Worm (Caenorhabditis elegans) whole organism, L1 larva: Measurements from ENCODE around the gene lnkn-1.

Source experiments
- C04F5.9 ChIP-seq: sonication (generic microtip); optimal IDR thresholded peaks from 2 replicates; lab custom pipeline; 2016; ENCODE audit warnings: missing genetic modification characterization, missing compliant biosample characterization
- Y116A8C.19 ChIP-seq: sonication (generic microtip); optimal IDR thresholded peaks from 2 replicates; lab custom pipeline; 2016; ENCODE audit warnings: missing compliant biosample characterization, missing genetic modification characterization, borderline replicate concordance
- aha-1 ChIP-seq: fragments of 150-350 bp; optimal IDR thresholded peaks from 2 replicates; lab custom pipeline; 2014; ENCODE audit warnings: missing biosample characterization, missing genetic modification characterization
- aly-2 ChIP-seq: fragments of 150-350 bp; optimal IDR thresholded peaks from 2 replicates; lab custom pipeline; 2014; ENCODE audit warnings: missing biosample characterization, missing genetic modification characterization
- ama-1 ChIP-seq: fragments of 150-350 bp; optimal IDR thresholded peaks from 2 replicates; lab custom pipeline; 2014
- blmp-1 ChIP-seq: fragments of 150-350 bp; optimal IDR thresholded peaks from 2 replicates; lab custom pipeline; 2014; ENCODE audit warnings: missing biosample characterization, missing genetic modification characterization
- ceh-63 ChIP-seq: fragments of 200-800 bp; sonication (Bioruptor generic); optimal IDR thresholded peaks from 2 replicates; lab custom pipeline; 2018; ENCODE audit warnings: mild to moderate bottlenecking, missing genetic modification characterization, missing compliant biosample characterization
- ceh-8 ChIP-seq: fragments of 200-800 bp; sonication (Bioruptor generic); optimal IDR thresholded peaks from 2 replicates; lab custom pipeline; 2018; ENCODE audit warnings: mild to moderate bottlenecking, missing genetic modification characterization, moderate library complexity, missing compliant biosample characterization
- ceh-82 ChIP-seq, 3 experiments: fragments of 150-350 bp in 1 of 3; sonication (generic microtip) in 2 of 3; optimal IDR thresholded peaks; 2 replicates each; lab custom pipeline; 2014 to 2017; ENCODE audit warnings: missing biosample characterization in 3 of 3, missing genetic modification characterization in 3 of 3
- ceh-88 ChIP-seq: fragments of 200-800 bp; sonication (Bioruptor generic); IDR thresholded peaks from 2 replicates; pipeline ENCODE4 v1.3.6; 2022; ENCODE audit warnings: missing genetic modification characterization, missing compliant biosample characterization
- efl-1 ChIP-seq, 4 experiments: fragments of 150-350 bp; optimal IDR thresholded peaks in 3 of 4; peaks in 1 of 4; 1 replicate in 1 of 4; 2 replicates in 3 of 4; lab custom pipeline; 2014; ENCODE audit warnings: missing biosample characterization in 2 of 4, missing genetic modification characterization in 2 of 4, missing genetic modification reagents in 2 of 4
- egl-13 ChIP-seq: sonication (generic microtip); optimal IDR thresholded peaks from 2 replicates; lab custom pipeline; 2016; ENCODE audit warnings: missing genotype, missing genetic modification reagents, missing genetic modification characterization, missing compliant biosample characterization
- elt-2 ChIP-seq: sonication (generic microtip); optimal IDR thresholded peaks from 2 replicates; lab custom pipeline; 2016; ENCODE audit warnings: missing genetic modification characterization, mild to moderate bottlenecking, inconsistent platforms, missing compliant biosample characterization, missing genetic modification reagents
- elt-3 ChIP-seq, 6 experiments: fragments of 150-350 bp in 1 of 6; sonication (generic microtip); optimal IDR thresholded peaks; 2 replicates each; lab custom pipeline; 2017 to 2018; ENCODE audit warnings: missing biosample characterization in 6 of 6, missing genetic modification characterization in 6 of 6, inconsistent platforms in 1 of 6
- ets-5 ChIP-seq: fragments of 200-800 bp; sonication (Bioruptor generic); IDR thresholded peaks from 2 replicates; pipeline ENCODE4 v1.3.6; 2022; ENCODE audit warnings: missing genetic modification characterization, missing compliant biosample characterization
- fkh-10 ChIP-seq: sonication (generic microtip); optimal IDR thresholded peaks from 2 replicates; lab custom pipeline; 2017; ENCODE audit warnings: missing biosample characterization, missing genetic modification reagents, missing genetic modification characterization
- fkh-4 ChIP-seq: sonication (generic microtip); optimal IDR thresholded peaks from 2 replicates; lab custom pipeline; 2016; ENCODE audit warnings: missing compliant biosample characterization, missing genetic modification characterization, borderline replicate concordance
- fkh-8 ChIP-seq: sonication (generic microtip); optimal IDR thresholded peaks from 2 replicates; lab custom pipeline; 2016; ENCODE audit warnings: mild to moderate bottlenecking, missing genetic modification characterization, missing compliant biosample characterization
- hpl-2 ChIP-seq: fragments of 150-350 bp; optimal IDR thresholded peaks from 2 replicates; lab custom pipeline; 2014; ENCODE audit warnings: missing biosample characterization, missing genetic modification reagents, missing genetic modification characterization
- irx-1 ChIP-seq: sonication (generic microtip); optimal IDR thresholded peaks from 2 replicates; lab custom pipeline; 2016; ENCODE audit warnings: missing genetic modification characterization, missing compliant biosample characterization
- lin-13 ChIP-seq: fragments of 150-350 bp; optimal IDR thresholded peaks from 2 replicates; lab custom pipeline; 2014; ENCODE audit warnings: missing biosample characterization, missing genetic modification reagents, missing genetic modification characterization
- lin-14 ChIP-seq: fragments of 200-800 bp; sonication (Bioruptor generic); optimal IDR thresholded peaks from 2 replicates; lab custom pipeline; 2018; ENCODE audit warnings: mild to moderate bottlenecking, missing genetic modification characterization, moderate library complexity, missing compliant biosample characterization
- lin-15B ChIP-seq: fragments of 150-350 bp; sonication (generic microtip); optimal IDR thresholded peaks from 3 replicates; lab custom pipeline; 2014; ENCODE audit warnings: missing biosample characterization, missing genetic modification characterization
- lin-35 ChIP-seq, 2 experiments: fragments of 150-350 bp; optimal IDR thresholded peaks; 2 replicates each; lab custom pipeline; 2014; ENCODE audit warnings: missing biosample characterization in 2 of 2, missing genetic modification characterization in 2 of 2, missing genetic modification reagents in 2 of 2
- lin-39 ChIP-seq: fragments of 150-350 bp; optimal IDR thresholded peaks from 2 replicates; lab custom pipeline; 2014; ENCODE audit warnings: missing biosample characterization, missing genetic modification reagents, missing genetic modification characterization
- lir-3 ChIP-seq: sonication (generic microtip); optimal IDR thresholded peaks from 2 replicates; lab custom pipeline; 2016; ENCODE audit warnings: mild to moderate bottlenecking, missing genetic modification characterization, moderate library complexity, missing compliant biosample characterization; ENCODE audit not compliant: poor library complexity
- lsy-2 ChIP-seq, 2 experiments: fragments of 150-350 bp; optimal IDR thresholded peaks; 2 replicates each; lab custom pipeline; 2014; ENCODE audit warnings: missing biosample characterization in 2 of 2, missing genetic modification characterization in 2 of 2
- mab-9 ChIP-seq: fragments of 200-800 bp; sonication (Bioruptor generic); IDR thresholded peaks from 2 replicates; pipeline ENCODE4 v1.3.6; 2022; ENCODE audit warnings: missing genetic modification reagents, missing genetic modification characterization, missing compliant biosample characterization
- mdl-1 ChIP-seq, 2 experiments: fragments of 150-350 bp; optimal IDR thresholded peaks; 2 replicates each; lab custom pipeline; 2014 to 2017; ENCODE audit warnings: missing biosample characterization in 2 of 2, missing genetic modification characterization in 2 of 2, inconsistent platforms in 1 of 2
- mef-2 ChIP-seq: fragments of 150-350 bp; optimal IDR thresholded peaks from 2 replicates; lab custom pipeline; 2014; ENCODE audit warnings: missing biosample characterization, missing genetic modification characterization
- mep-1 ChIP-seq: fragments of 150-350 bp; optimal IDR thresholded peaks from 2 replicates; lab custom pipeline; 2014; ENCODE audit warnings: missing biosample characterization, missing genetic modification characterization
- nhr-11 ChIP-seq: fragments of 150-350 bp; optimal IDR thresholded peaks from 2 replicates; lab custom pipeline; 2014; ENCODE audit warnings: missing biosample characterization, missing genetic modification characterization
- nhr-19 ChIP-seq: fragments of 200-800 bp; sonication (Bioruptor generic); conservative IDR thresholded peaks from 2 replicates; pipeline ENCODE4 v1.3.6; 2022; ENCODE audit warnings: missing genetic modification characterization, missing compliant biosample characterization
- nhr-20 ChIP-seq: sonication (generic microtip); optimal IDR thresholded peaks from 2 replicates; lab custom pipeline; 2016; ENCODE audit warnings: mild to moderate bottlenecking, missing genetic modification characterization, missing compliant biosample characterization
- nhr-47 ChIP-seq: sonication (generic microtip); optimal IDR thresholded peaks from 2 replicates; lab custom pipeline; 2016; ENCODE audit warnings: mild to moderate bottlenecking, missing genetic modification characterization, moderate library complexity, missing compliant biosample characterization
- nhr-76 ChIP-seq: sonication (generic microtip); optimal IDR thresholded peaks from 2 replicates; lab custom pipeline; 2017; ENCODE audit warnings: missing biosample characterization, missing genetic modification characterization
- nhr-85 ChIP-seq: sonication (generic microtip); peaks from one replicate; lab custom pipeline; 2016; ENCODE audit warnings: missing genetic modification characterization, inconsistent platforms, missing compliant biosample characterization
- pqm-1 ChIP-seq: sonication (generic microtip); optimal IDR thresholded peaks from 3 replicates; lab custom pipeline; 2017; ENCODE audit warnings: missing biosample characterization, missing genetic modification characterization
- rnt-1 ChIP-seq: sonication (generic microtip); optimal IDR thresholded peaks from 2 replicates; lab custom pipeline; 2016; ENCODE audit warnings: mild to moderate bottlenecking, missing genetic modification characterization, moderate library complexity, missing compliant biosample characterization
- skn-1 ChIP-seq: fragments of 150-350 bp; optimal IDR thresholded peaks from 2 replicates; lab custom pipeline; 2014; ENCODE audit warnings: missing biosample characterization, missing genetic modification characterization
- snpc-4 ChIP-seq: fragments of 150-350 bp; optimal IDR thresholded peaks from 2 replicates; lab custom pipeline; 2014; ENCODE audit warnings: missing biosample characterization, missing genetic modification characterization
- sox-4 ChIP-seq: sonication (generic microtip); optimal IDR thresholded peaks from 2 replicates; lab custom pipeline; 2016; ENCODE audit warnings: missing genetic modification characterization, missing compliant biosample characterization
- tbx-2 ChIP-seq: sonication (generic microtip); optimal IDR thresholded peaks from 2 replicates; lab custom pipeline; 2016; ENCODE audit warnings: missing genetic modification characterization, missing compliant biosample characterization
- tlp-1 ChIP-seq: fragments of 150-350 bp; optimal IDR thresholded peaks from 2 replicates; lab custom pipeline; 2014; ENCODE audit warnings: missing biosample characterization, missing genetic modification characterization
- unc-130 ChIP-seq: fragments of 150-350 bp; optimal IDR thresholded peaks from 2 replicates; lab custom pipeline; 2017; ENCODE audit warnings: missing biosample characterization, missing genetic modification characterization, inconsistent platforms
- unc-30 ChIP-seq: sonication (generic microtip); optimal IDR thresholded peaks from 2 replicates; lab custom pipeline; 2017; ENCODE audit warnings: missing biosample characterization, missing genetic modification characterization
- unc-62 ChIP-seq: fragments of 150-350 bp; optimal IDR thresholded peaks from 2 replicates; lab custom pipeline; 2014; ENCODE audit warnings: missing biosample characterization, missing genetic modification reagents, missing genetic modification characterization
- unc-98 ChIP-seq: fragments of 200-800 bp; sonication (Bioruptor generic); IDR thresholded peaks from 2 replicates; pipeline ENCODE4 v1.3.6; 2022; ENCODE audit warnings: missing genetic modification characterization, missing compliant biosample characterization
- zag-1 ChIP-seq: fragments of 150-350 bp; optimal IDR thresholded peaks from 2 replicates; lab custom pipeline; 2014; ENCODE audit warnings: missing biosample characterization, missing genetic modification characterization
- zip-4 ChIP-seq: fragments of 200-800 bp; sonication (Bioruptor generic); optimal IDR thresholded peaks from 2 replicates; lab custom pipeline; 2018; ENCODE audit warnings: mild to moderate bottlenecking, missing genetic modification characterization, moderate library complexity, missing compliant biosample characterization
- ztf-11 ChIP-seq, 2 experiments: sonication (generic microtip); optimal IDR thresholded peaks; 2 replicates each; lab custom pipeline; 2016 to 2017; ENCODE audit warnings: missing genetic modification characterization in 2 of 2, missing biosample characterization in 1 of 2, missing compliant biosample characterization in 1 of 2
- ztf-4 ChIP-seq: fragments of 150-350 bp; optimal IDR thresholded peaks from 2 replicates; lab custom pipeline; 2014; ENCODE audit warnings: missing biosample characterization, missing genetic modification characterization

lnkn-1 gene

ce11 chrIII:8866983-8867842 lies 22.8 kb upstream of the lnkn-1 start:
- TF ChIP-seq unc-98 (GFP tag; lab: Robert Waterston, UW) = no peak
- peak; percentile 91 for TF ChIP-seq blmp-1 (tag; lab: Kevin White, UChicago)
- TF ChIP-seq unc-30 (tag; lab: Kevin White, UChicago) = no peak
- no peak for TF ChIP-seq fkh-4 (tag; lab: Kevin White, UChicago)
- TF ChIP-seq fkh-8 (tag; lab: Kevin White, UChicago) = no peak
- TF ChIP-seq nhr-20 = peak; percentile 62
- no peak for TF ChIP-seq nhr-11 (tag; lab: Kevin White, UChicago)
- no peak for TF ChIP-seq ceh-8
- TF ChIP-seq aly-2 (tag; lab: Kevin White, UChicago) = no peak
- TF ChIP-seq ceh-82 (tag; optimal IDR thresholded peaks at IDR 0.05; lab: Kevin White, UChicago) = no peak
- TF ChIP-seq lin-13 (GFP tag; lab: Kevin White, UChicago) = no peak
- TF ChIP-seq nhr-76 (tag; lab: Kevin White, UChicago) = no peak
- no peak for TF ChIP-seq snpc-4
- no peak for TF ChIP-seq nhr-19 (GFP tag; lab: Robert Waterston, UW)
- TF ChIP-seq lin-14 (GFP tag; lab: Kevin White, UChicago) = peak; percentile 49
- TF ChIP-seq egl-13 (tag; lab: Kevin White, UChicago) = no peak
- TF ChIP-seq irx-1 = no peak
- no peak for TF ChIP-seq tlp-1 (tag; lab: Kevin White, UChicago)
- peak; percentile 6 to 13 for TF ChIP-seq lsy-2 (tag; optimal IDR thresholded peaks at IDR 0.05; lab: Kevin White, UChicago)
- no peak for TF ChIP-seq zip-4 (GFP tag; lab: Kevin White, UChicago)
- TF ChIP-seq nhr-85 = peak; percentile 81
- TF ChIP-seq mef-2 (tag; lab: Kevin White, UChicago) = no peak
- TF ChIP-seq fkh-10 (GFP tag; lab: Kevin White, UChicago) = no peak
- peak in 1 of 2 experiments; percentile 45 for TF ChIP-seq mdl-1 (tag; optimal IDR thresholded peaks at IDR 0.05; lab: Kevin White, UChicago)
- no peak for TF ChIP-seq lin-39 (tag; lab: Kevin White, UChicago)
- no peak for TF ChIP-seq efl-1 (optimal IDR thresholded peaks at IDR 0.05; lab: Kevin White, UChicago)
- peak in 1 of 2 experiments; percentile 73 for TF ChIP-seq efl-1 (GFP tag; optimal IDR thresholded peaks at IDR 0.05 in 1 of 2; lab: Kevin White, UChicago)
- TF ChIP-seq skn-1 = peak; percentile 8
- TF ChIP-seq elt-3 (tag; optimal IDR thresholded peaks at IDR 0.05; lab: Kevin White, UChicago) = peak in 1 of 6 experiments; percentile 75
- no peak for TF ChIP-seq ceh-63 (GFP tag; lab: Kevin White, UChicago)
- no peak for TF ChIP-seq tbx-2 (tag; lab: Kevin White, UChicago)
- no peak for TF ChIP-seq elt-2
- no peak for TF ChIP-seq ceh-88
- no peak for TF ChIP-seq mab-9 (GFP tag; lab: Robert Waterston, UW)
- TF ChIP-seq C04F5.9 (tag; lab: Kevin White, UChicago) = no peak
- peak in 1 of 2 experiments; percentile 61 for TF ChIP-seq lin-35 (GFP tag; optimal IDR thresholded peaks at IDR 0.05; lab: Kevin White, UChicago)
- no peak for TF ChIP-seq lir-3 (tag; lab: Kevin White, UChicago)
- no peak for TF ChIP-seq nhr-47 (tag; lab: Kevin White, UChicago)
- TF ChIP-seq pqm-1 = no peak
- TF ChIP-seq Y116A8C.19 (tag; lab: Kevin White, UChicago) = no peak
- no peak for TF ChIP-seq zag-1
- TF ChIP-seq rnt-1 = peak; percentile 44
- no peak for TF ChIP-seq ztf-4 (tag; lab: Kevin White, UChicago)
- no peak for TF ChIP-seq unc-62 (GFP tag; lab: Kevin White, UChicago)
- TF ChIP-seq sox-4 = no peak
- no peak for TF ChIP-seq ets-5 (GFP tag; lab: Robert Waterston, UW)
- TF ChIP-seq unc-130 = peak; percentile 2
- TF ChIP-seq mep-1 = peak; percentile 33
- TF ChIP-seq lin-15B = no peak
- no peak for TF ChIP-seq aha-1 (tag; lab: Kevin White, UChicago)
- TF ChIP-seq hpl-2 (GFP tag; lab: Kevin White, UChicago) = no peak
- no peak for TF ChIP-seq ztf-11 (tag; optimal IDR thresholded peaks at IDR 0.05; lab: Kevin White, UChicago)
- TF ChIP-seq ama-1 (lab: Kevin White, UChicago) = peak; percentile 80
